Fruit fly (Drosophila melanogaster): ENCODE results near the gene Sf3a1.
A peak's percentile ranks its signal among the peaks of the same experiment; 100 is the strongest.

Gene Sf3a1

DNA sequence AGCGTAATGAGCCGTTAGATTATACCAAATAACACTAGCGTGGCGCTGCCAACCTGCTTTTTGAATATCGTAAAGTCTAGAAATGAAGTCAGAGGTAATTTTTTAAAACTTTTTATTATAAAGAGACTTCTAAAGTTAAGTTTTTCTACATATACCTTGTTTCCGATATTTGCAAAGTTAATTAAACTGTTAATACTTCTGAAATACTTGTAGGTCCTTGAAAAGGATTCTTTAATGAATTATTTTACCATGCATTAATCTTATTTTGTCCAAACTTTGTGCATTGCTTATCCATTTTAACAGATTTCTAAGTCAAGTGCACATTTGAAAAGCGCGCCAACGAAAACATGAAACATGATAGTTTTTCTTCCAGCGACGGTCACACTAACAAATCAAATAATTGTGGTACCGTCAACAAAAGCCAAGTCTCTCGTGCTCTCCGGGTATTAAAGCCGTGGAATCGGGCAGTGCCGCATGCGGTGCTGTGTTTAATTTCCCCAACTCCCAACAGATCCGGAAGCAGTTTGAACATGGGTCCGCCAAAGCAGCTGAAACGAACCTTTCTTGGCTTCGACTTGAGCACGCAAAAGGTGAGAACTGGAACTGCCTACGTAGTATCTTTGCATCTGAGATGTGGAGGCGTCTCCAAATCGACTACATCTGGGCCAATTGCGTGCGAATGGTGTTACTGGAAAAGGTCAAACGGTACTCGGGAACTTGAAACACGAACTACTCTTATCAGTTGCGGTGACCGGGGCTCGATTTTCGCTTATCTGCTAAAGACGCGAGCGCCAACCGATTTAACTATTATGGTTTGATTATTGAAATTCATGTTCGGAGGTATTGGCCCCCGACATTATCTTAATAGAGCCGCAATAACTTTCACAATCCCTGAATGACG, 5.8 kb downstream of the Sf3a1 start, which contains the start of the genes EMC2A and CG3534 (continued):
- TF ChIP-seq CG3838 (GFP tag; optimal IDR thresholded peaks at IDR 0.05) (no peak), Vsx1 (GFP tag; optimal IDR thresholded peaks at IDR 0.05) (no peak), Gsc (GFP tag; IDR thresholded peaks at IDR 0.05) (no peak), gfzf (GFP tag; optimal IDR thresholded peaks at IDR 0.05) (peak; percentile 80), pum (GFP tag; optimal IDR thresholded peaks at IDR 0.05) (peak; percentile 4), CG6654 (GFP tag; optimal IDR thresholded peaks at IDR 0.05) (no peak), Jarid2 (GFP tag; optimal IDR thresholded peaks at IDR 0.05) (no peak), CG4707 (GFP tag; optimal IDR thresholded peaks at IDR 0.05) (no peak), CG13287 (GFP tag; IDR thresholded peaks at IDR 0.05; ENCODE audit: partially characterized antibody) (peak; percentile 26; the same call in 1 of the 2 replicates), org-1 (GFP tag; optimal IDR thresholded peaks at IDR 0.05) (no peak), CG18619 (GFP tag; optimal IDR thresholded peaks at IDR 0.05) (no peak), CG1233 (GFP tag; optimal IDR thresholded peaks at IDR 0.05) (no peak), sima (GFP tag; optimal IDR thresholded peaks at IDR 0.05) (no peak), CG4360 (GFP tag; IDR thresholded peaks at IDR 0.05) (no peak), Lpt (GFP tag; optimal IDR thresholded peaks at IDR 0.05) (no peak), Fer2 (tag; optimal IDR thresholded peaks at IDR 0.05) (no peak), Kr (GFP tag; optimal IDR thresholded peaks at IDR 0.05) (no peak), hth (optimal IDR thresholded peaks at IDR 0.05) (no peak), oc (tag; optimal IDR thresholded peaks at IDR 0.05) (no peak), dm (GFP tag; optimal IDR thresholded peaks at IDR 0.05) (no peak), CG14965 (GFP tag; optimal IDR thresholded peaks at IDR 0.05; ENCODE audit: borderline replicate concordance) (no peak), CG15601 (tag; optimal IDR thresholded peaks at IDR 0.05) (no peak), CG14050 (GFP tag; IDR thresholded peaks at IDR 0.05) (no peak), ranshi (GFP tag; IDR thresholded peaks at IDR 0.05) (0 out of 2 replicates have a peak, but pooled peaks have one; percentile 47), so (GFP tag; IDR thresholded peaks at IDR 0.05) (peak; percentile 62; the same call in 2 of the 3 replicates), z (GFP tag; IDR thresholded peaks at IDR 0.05) (no peak), danr (GFP tag; IDR thresholded peaks at IDR 0.05) (no peak), CG14860 (GFP tag; IDR thresholded peaks at IDR 0.05; ENCODE audit: partially characterized antibody) (no peak; the same call in 2 of the 3 replicates), Mad (GFP tag; optimal IDR thresholded peaks at IDR 0.05) (no peak), bowl (GFP tag; IDR thresholded peaks at IDR 0.05) (no peak), E2f2 (GFP tag; IDR thresholded peaks at IDR 0.05) (no peak), kni (GFP tag; optimal IDR thresholded peaks at IDR 0.05) (no peak), ap (GFP tag; IDR thresholded peaks at IDR 0.05) (no peak), CG4820 (GFP tag; optimal IDR thresholded peaks at IDR 0.05) (no peak), CG7928 (GFP tag; optimal IDR thresholded peaks at IDR 0.05) (no peak), CG7271 (tag; optimal IDR thresholded peaks at IDR 0.05) (no peak), CG10431 (GFP tag; optimal IDR thresholded peaks at IDR 0.05) (no peak), ab (GFP tag; optimal IDR thresholded peaks at IDR 0.05) (no peak), CG30403 (GFP tag; optimal IDR thresholded peaks at IDR 0.05) (peak; percentile 25), CG18476 (GFP tag; optimal IDR thresholded peaks at IDR 0.05) (no peak), CG11456 (GFP tag; IDR thresholded peaks at IDR 0.05) (no peak), lilli (GFP tag; optimal IDR thresholded peaks at IDR 0.05) (no peak), pb (GFP tag; optimal IDR thresholded peaks at IDR 0.05) (no peak), C15 (GFP tag; IDR thresholded peaks at IDR 0.05) (no peak), Gug (GFP tag; IDR thresholded peaks at IDR 0.05) (no peak), Deaf1 (tag; optimal IDR thresholded peaks at IDR 0.05) (peak; percentile 64), CG4282 (GFP tag; optimal IDR thresholded peaks at IDR 0.05) (no peak), btn (GFP tag; optimal IDR thresholded peaks at IDR 0.05) (no peak), seq (GFP tag; IDR thresholded peaks at IDR 0.05) (no peak), CG31441 (GFP tag; IDR thresholded peaks at IDR 0.05) (no peak), CG17612 (GFP tag; IDR thresholded peaks at IDR 0.05) (no peak)
